Worm (Caenorhabditis elegans) whole organism, L1 larva: Measurements from ENCODE around the gene F57A8.6.

ENCODE experiments used
- ama-1 ChIP-seq: fragments of 150-350 bp; optimal IDR thresholded peaks from 2 replicates; lab custom pipeline; 2014
- blmp-1 ChIP-seq: fragments of 150-350 bp; optimal IDR thresholded peaks from 2 replicates; lab custom pipeline; 2014; ENCODE audit warnings: missing biosample characterization, missing genetic modification characterization
- ceh-90 ChIP-seq: sonication (generic microtip); optimal IDR thresholded peaks from 2 replicates; lab custom pipeline; 2016; ENCODE audit warnings: missing genetic modification characterization, missing compliant biosample characterization
- dpl-1 ChIP-seq, 3 experiments: fragments of 150-350 bp in 2 of 3; sonication (generic microtip) in 1 of 3; optimal IDR thresholded peaks; 2 replicates each; lab custom pipeline; 2014 to 2017; ENCODE audit warnings: missing biosample characterization in 3 of 3, missing genetic modification characterization in 3 of 3, missing genetic modification reagents in 3 of 3
- egl-27 ChIP-seq, 2 experiments: fragments of 150-350 bp in 1 of 2; sonication (generic microtip); optimal IDR thresholded peaks; 3 replicates each; lab custom pipeline; 2017 to 2018; ENCODE audit warnings: missing biosample characterization in 2 of 2, missing genetic modification characterization in 2 of 2, missing genetic modification reagents in 2 of 2
- fos-1 ChIP-seq: fragments of 150-350 bp; optimal IDR thresholded peaks from 2 replicates; lab custom pipeline; 2014; ENCODE audit warnings: missing biosample characterization, missing genetic modification characterization
- mef-2 ChIP-seq: fragments of 150-350 bp; optimal IDR thresholded peaks from 2 replicates; lab custom pipeline; 2014; ENCODE audit warnings: missing biosample characterization, missing genetic modification characterization
- nhr-11 ChIP-seq: fragments of 150-350 bp; optimal IDR thresholded peaks from 2 replicates; lab custom pipeline; 2014; ENCODE audit warnings: missing biosample characterization, missing genetic modification characterization
- nhr-12 ChIP-seq: sonication (generic microtip); optimal IDR thresholded peaks from 2 replicates; lab custom pipeline; 2017; ENCODE audit warnings: missing biosample characterization, missing genetic modification characterization
- nhr-77 ChIP-seq: fragments of 150-350 bp; optimal IDR thresholded peaks from 2 replicates; lab custom pipeline; 2014; ENCODE audit warnings: missing biosample characterization, missing genetic modification characterization
- snu-23 ChIP-seq: sonication (generic microtip); optimal IDR thresholded peaks from 2 replicates; lab custom pipeline; 2016; ENCODE audit warnings: missing genetic modification characterization, missing compliant biosample characterization
- tbx-2 ChIP-seq: sonication (generic microtip); optimal IDR thresholded peaks from 2 replicates; lab custom pipeline; 2016; ENCODE audit warnings: missing genetic modification characterization, missing compliant biosample characterization
- unc-62 ChIP-seq: fragments of 150-350 bp; optimal IDR thresholded peaks from 2 replicates; lab custom pipeline; 2014; ENCODE audit warnings: missing biosample characterization, missing genetic modification reagents, missing genetic modification characterization
- unc-86 ChIP-seq: sonication (generic microtip); optimal IDR thresholded peaks from 2 replicates; lab custom pipeline; 2016; ENCODE audit warnings: missing genetic modification characterization, missing compliant biosample characterization

- TF ChIP-seq egl-27 (tag; optimal IDR thresholded peaks at IDR 0.05; lab: Kevin White, UChicago) (no peak), unc-86 (tag; lab: Kevin White, UChicago) (no peak), unc-62 (no peak), nhr-11 (no peak), nhr-77 (tag; lab: Kevin White, UChicago) (peak; percentile 29), nhr-12 (tag; lab: Kevin White, UChicago) (no peak), mef-2 (tag; lab: Kevin White, UChicago) (no peak), ama-1 (lab: Kevin White, UChicago) (no peak), tbx-2 (tag; lab: Kevin White, UChicago) (peak; percentile 17), dpl-1 (GFP tag; optimal IDR thresholded peaks at IDR 0.05; lab: Kevin White, UChicago) (peak; percentile 91 to 95 (median 93)), snu-23 (GFP tag; lab: Kevin White, UChicago) (peak; percentile 70), blmp-1 (tag; lab: Kevin White, UChicago) (peak; percentile 29), ceh-90 (tag; lab: Kevin White, UChicago) (peak; percentile 60), fos-1 (no peak)
Measured at ce11 chrV:10031384-10032171, 42.1 kb downstream of the F57A8.6 start.
